Fruit fly (Drosophila melanogaster): Measurements from ENCODE around the gene csw.

Gene csw

DNA sequence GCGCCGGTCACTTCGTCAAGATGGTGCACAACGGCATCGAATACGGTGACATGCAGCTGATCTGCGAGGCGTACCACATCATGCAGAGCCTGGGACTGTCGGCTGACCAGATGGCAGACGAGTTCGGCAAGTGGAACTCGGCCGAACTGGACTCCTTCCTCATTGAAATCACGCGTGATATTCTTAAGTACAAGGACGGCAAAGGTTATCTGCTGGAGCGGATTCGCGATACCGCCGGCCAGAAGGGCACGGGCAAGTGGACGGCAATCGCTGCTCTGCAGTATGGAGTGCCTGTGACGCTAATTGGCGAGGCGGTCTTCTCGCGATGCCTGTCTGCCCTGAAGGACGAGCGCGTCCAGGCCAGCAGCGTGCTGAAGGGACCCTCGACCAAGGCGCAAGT, 53.4 kb downstream of the csw start:
- no peak for TF ChIP-seq bab1 (GFP tag; optimal IDR thresholded peaks at IDR 0.05)
- no peak for TF ChIP-seq CG7101 (tag; optimal IDR thresholded peaks at IDR 0.05)
- TF ChIP-seq pad (GFP tag; optimal IDR thresholded peaks at IDR 0.05) = no peak
- no peak for TF ChIP-seq Crg-1 (GFP tag; optimal IDR thresholded peaks at IDR 0.05)

DNA sequence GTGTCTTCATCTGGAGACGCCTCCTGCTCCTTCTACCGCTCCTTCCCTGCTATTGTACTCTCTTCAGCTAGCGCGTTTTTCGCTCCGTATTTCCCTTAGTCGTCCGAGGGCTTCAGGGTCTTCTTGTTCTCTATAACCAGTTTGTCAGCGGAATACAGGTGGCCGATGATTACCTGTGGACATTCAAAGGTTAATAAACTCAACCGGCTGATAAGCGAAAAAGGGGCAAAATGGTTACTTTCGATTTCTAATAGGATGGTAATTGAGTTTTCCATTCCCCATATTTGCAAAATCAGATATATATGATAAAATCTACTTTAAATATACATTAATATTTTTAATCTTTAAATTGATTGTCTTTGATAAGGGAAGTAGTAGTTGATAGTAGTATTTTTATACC, 54.6 kb downstream of the csw start:
- TF ChIP-seq toe (GFP tag; optimal IDR thresholded peaks at IDR 0.05) (no peak), pad (GFP tag; optimal IDR thresholded peaks at IDR 0.05) (no peak), CG11617 (GFP tag; optimal IDR thresholded peaks at IDR 0.05) (no peak), CG5204 (GFP tag; optimal IDR thresholded peaks at IDR 0.05) (no peak), Clk (GFP tag; optimal IDR thresholded peaks at IDR 0.05) (no peak), bab1 (GFP tag; optimal IDR thresholded peaks at IDR 0.05) (no peak), tj (GFP tag; optimal IDR thresholded peaks at IDR 0.05) (no peak), Crg-1 (GFP tag; optimal IDR thresholded peaks at IDR 0.05) (no peak), Mnt (GFP tag; optimal IDR thresholded peaks at IDR 0.05) (no peak), cnc (optimal IDR thresholded peaks at IDR 0.05) (no peak), ovo (GFP tag; optimal IDR thresholded peaks at IDR 0.05) (no peak), CG33017 (tag; optimal IDR thresholded peaks at IDR 0.05) (no peak), cic (GFP tag; optimal IDR thresholded peaks at IDR 0.05) (no peak)

DNA sequence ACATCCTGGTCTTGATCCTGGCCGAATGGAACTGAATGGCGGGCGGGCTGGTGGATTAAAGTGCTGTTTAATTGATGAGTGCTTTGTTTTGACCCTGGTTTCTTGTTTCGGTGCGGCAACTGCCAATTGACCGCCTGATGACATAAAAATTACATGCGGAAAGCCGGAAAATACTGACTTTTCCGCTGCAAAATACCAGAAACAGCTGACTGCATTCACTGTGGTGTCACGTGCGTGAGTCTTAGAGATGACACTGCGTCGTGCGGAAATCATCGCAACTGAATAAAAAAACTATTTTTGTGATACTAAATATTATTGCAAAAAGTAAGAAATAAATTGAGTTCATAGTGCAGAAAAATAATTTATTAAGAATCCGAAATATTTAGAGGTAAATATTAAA, 55.4 kb downstream of the csw start, which contains the start of gene bcn92:
TSS of gene bcn92 (minus strand) at position 170 of the 400 bp plus-strand sequence.
- TF ChIP-seq Mnt (GFP tag; optimal IDR thresholded peaks at IDR 0.05) (peak; percentile 92), bab1 (GFP tag; optimal IDR thresholded peaks at IDR 0.05) (peak; percentile 57), CG1620 (GFP tag; optimal IDR thresholded peaks at IDR 0.05) (peak; percentile 55), Crg-1 (GFP tag; optimal IDR thresholded peaks at IDR 0.05) (peak; percentile 30), tj (GFP tag; optimal IDR thresholded peaks at IDR 0.05) (peak; percentile 17), cic (GFP tag; optimal IDR thresholded peaks at IDR 0.05) (no peak), kay (GFP tag; ENCODE audit: borderline replicate concordance) (no peak), CG14711 (tag; optimal IDR thresholded peaks at IDR 0.05) (peak; percentile 53), Hr96 (GFP tag; optimal IDR thresholded peaks at IDR 0.05) (no peak), CG12768 (GFP tag; optimal IDR thresholded peaks at IDR 0.05) (no peak), CG7045 (GFP tag; optimal IDR thresholded peaks at IDR 0.05) (no peak), CG7101 (tag; optimal IDR thresholded peaks at IDR 0.05) (peak; percentile 44), pad (GFP tag; optimal IDR thresholded peaks at IDR 0.05) (no peak), CG11617 (GFP tag; optimal IDR thresholded peaks at IDR 0.05) (peak; percentile 48), CG5204 (GFP tag; optimal IDR thresholded peaks at IDR 0.05) (no peak), toe (GFP tag; optimal IDR thresholded peaks at IDR 0.05) (peak; percentile 42), CG33017 (tag; optimal IDR thresholded peaks at IDR 0.05) (no peak), cnc (optimal IDR thresholded peaks at IDR 0.05) (no peak), Clk (GFP tag; optimal IDR thresholded peaks at IDR 0.05) (no peak), ovo (GFP tag; optimal IDR thresholded peaks at IDR 0.05) (peak; percentile 10)

DNA sequence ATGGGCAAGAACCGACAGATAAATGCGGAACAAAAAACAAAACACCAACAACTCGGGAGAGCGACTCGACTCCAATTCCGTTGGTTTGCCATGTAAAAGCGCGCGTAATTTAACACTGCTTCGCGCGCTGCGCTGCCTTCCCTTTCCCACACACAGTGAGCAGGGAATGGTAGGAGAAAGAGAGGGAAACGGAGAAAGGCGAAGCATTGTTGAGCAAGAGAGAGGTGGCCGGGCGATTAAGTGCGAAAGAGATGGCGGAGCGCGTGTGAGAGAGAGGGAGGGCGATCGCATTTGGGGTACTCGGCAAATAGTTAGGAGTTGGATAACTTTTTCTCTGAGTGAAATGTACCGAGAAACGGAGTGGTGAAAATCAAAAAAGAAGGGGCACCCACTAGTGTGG, 61.8 kb downstream of the csw start:
- TF ChIP-seq CG7101 (tag; optimal IDR thresholded peaks at IDR 0.05) (peak; percentile 4), pad (GFP tag; optimal IDR thresholded peaks at IDR 0.05) (peak; percentile 91), Crg-1 (GFP tag; optimal IDR thresholded peaks at IDR 0.05) (no peak), CG12768 (GFP tag; optimal IDR thresholded peaks at IDR 0.05) (no peak), Mnt (GFP tag; optimal IDR thresholded peaks at IDR 0.05) (peak; percentile 14), tj (GFP tag; optimal IDR thresholded peaks at IDR 0.05) (peak; percentile 62), ovo (GFP tag; optimal IDR thresholded peaks at IDR 0.05) (no peak)

dm6 chrX:2157929-2158610, 64.0 kb downstream of the csw start:
- TF ChIP-seq toe (GFP tag; optimal IDR thresholded peaks at IDR 0.05) (no peak), ovo (GFP tag; optimal IDR thresholded peaks at IDR 0.05) (no peak), kay (GFP tag; ENCODE audit: borderline replicate concordance) (no peak), pad (GFP tag; optimal IDR thresholded peaks at IDR 0.05) (peak; percentile 25), Mnt (GFP tag; optimal IDR thresholded peaks at IDR 0.05) (peak; percentile 31), bab1 (GFP tag; optimal IDR thresholded peaks at IDR 0.05) (no peak), tj (GFP tag; optimal IDR thresholded peaks at IDR 0.05) (peak; percentile 86), CG12768 (GFP tag; optimal IDR thresholded peaks at IDR 0.05) (no peak)

- TF ChIP-seq CG12768 (GFP tag; optimal IDR thresholded peaks at IDR 0.05) (no peak), CG11617 (GFP tag; optimal IDR thresholded peaks at IDR 0.05) (no peak), Crg-1 (GFP tag; optimal IDR thresholded peaks at IDR 0.05) (peak; percentile 11), CG5204 (GFP tag; optimal IDR thresholded peaks at IDR 0.05) (no peak), CG14711 (tag; optimal IDR thresholded peaks at IDR 0.05) (peak; percentile 34), pad (GFP tag; optimal IDR thresholded peaks at IDR 0.05) (peak; percentile 16), cic (GFP tag; optimal IDR thresholded peaks at IDR 0.05) (no peak), kay (GFP tag; ENCODE audit: borderline replicate concordance) (no peak), Clk (GFP tag; optimal IDR thresholded peaks at IDR 0.05) (no peak), Hr96 (GFP tag; optimal IDR thresholded peaks at IDR 0.05) (no peak), CG7045 (GFP tag; optimal IDR thresholded peaks at IDR 0.05) (no peak), bab1 (GFP tag; optimal IDR thresholded peaks at IDR 0.05) (peak; percentile 79), toe (GFP tag; optimal IDR thresholded peaks at IDR 0.05) (no peak), cnc (optimal IDR thresholded peaks at IDR 0.05) (no peak), CG7101 (tag; optimal IDR thresholded peaks at IDR 0.05) (peak; percentile 27), CG1620 (GFP tag; optimal IDR thresholded peaks at IDR 0.05) (peak; percentile 47), Mnt (GFP tag; optimal IDR thresholded peaks at IDR 0.05) (peak; percentile 61), CG33017 (tag; optimal IDR thresholded peaks at IDR 0.05) (no peak), ovo (GFP tag; optimal IDR thresholded peaks at IDR 0.05) (no peak), tj (GFP tag; optimal IDR thresholded peaks at IDR 0.05) (no peak)
Observed at dm6 chrX:2158668-2159163, 64.7 kb downstream of the csw start, which contains the start of gene wapl. Gene wapl, minus strand, starts transcription at chrX:2158983.

All from whole organism, adult.